Worm (Caenorhabditis elegans) whole organism, dauer: ENCODE measurements around the gene ehn-3.

Source experiments
- unc-62 ChIP-seq: sonication (generic microtip); optimal IDR thresholded peaks from 2 replicates; lab custom pipeline; 2017; ENCODE audit warnings: missing biosample characterization, missing genetic modification reagents, missing genetic modification characterization

ehn-3 gene

ce11 chrIV:5391507-5392057, 27.4 kb downstream of the ehn-3 start, which contains the start of the genes htp-1 and ZK616.5:
htp-1 (minus strand) TSS chrIV:5391557.
ZK616.5 (plus strand) TSS chrIV:5391929.
- no peak for TF ChIP-seq unc-62 (GFP tag; lab: Kevin White, UChicago)

- no peak for TF ChIP-seq unc-62 (GFP tag; lab: Kevin White, UChicago)
Observed at ce11 chrIV:5389951-5390350, 29.1 kb downstream of the ehn-3 start.

- no peak for TF ChIP-seq unc-62 (GFP tag; lab: Kevin White, UChicago)
Observed at ce11 chrIV:5388477-5389065, 30.5 kb downstream of the ehn-3 start, which contains the start of gene elo-6. elo-6 (minus strand) TSS chrIV:5388559.

ce11 chrIV:5385020-5385419, 34.0 kb downstream of the ehn-3 start, which contains the start of gene F41H10.12:
F41H10.12 (plus strand) TSS chrIV:5385320.
- no peak for TF ChIP-seq unc-62 (GFP tag; lab: Kevin White, UChicago)

ce11 chrIV:5382609-5383008, 36.4 kb downstream of the ehn-3 start, which contains the start of gene F41H10.1:
F41H10.1 (plus strand) TSS chrIV:5382909.
- no peak for TF ChIP-seq unc-62 (GFP tag; lab: Kevin White, UChicago)

- no peak for TF ChIP-seq unc-62 (GFP tag; lab: Kevin White, UChicago)
Observed at ce11 chrIV:5381334-5381733, 37.7 kb downstream of the ehn-3 start, which contains the start of gene F41H10.2. F41H10.2 (plus strand) TSS chrIV:5381634.

- TF ChIP-seq unc-62 (GFP tag; lab: Kevin White, UChicago), result no peak
Observed at ce11 chrIV:5380140-5380539, 38.9 kb downstream of the ehn-3 start.

ce11 chrIV:5377062-5377461, 42.0 kb downstream of the ehn-3 start, which contains the start of gene elo-5:
elo-5 (minus strand) TSS chrIV:5377117.
- TF ChIP-seq unc-62 (GFP tag; lab: Kevin White, UChicago), result no peak

- TF ChIP-seq unc-62 (GFP tag; lab: Kevin White, UChicago), result no peak
Observed at ce11 chrIV:5374946-5375345, 44.1 kb downstream of the ehn-3 start.

- TF ChIP-seq unc-62 (GFP tag; lab: Kevin White, UChicago), result no peak
Observed at ce11 chrIV:5374321-5374720, 44.7 kb downstream of the ehn-3 start.

ce11 chrIV:5370914-5371313, 48.1 kb downstream of the ehn-3 start:
- no peak for TF ChIP-seq unc-62 (GFP tag; lab: Kevin White, UChicago)

- TF ChIP-seq unc-62 (GFP tag; lab: Kevin White, UChicago), result no peak
Observed at ce11 chrIV:5369414-5369813, 49.6 kb downstream of the ehn-3 start, which contains the start of gene F41H10.3. F41H10.3 (plus strand) TSS chrIV:5369801.

- TF ChIP-seq unc-62 (GFP tag; lab: Kevin White, UChicago), result no peak
Observed at ce11 chrIV:5368860-5369259, 50.2 kb downstream of the ehn-3 start.

ce11 chrIV:5367899-5368298, 51.1 kb downstream of the ehn-3 start:
- no peak for TF ChIP-seq unc-62 (GFP tag; lab: Kevin White, UChicago)
